Fruit fly (Drosophila melanogaster) whole organism, larva: ENCODE results near the gene twe.

Experiments
- noc ChIP-seq: fragments of 200-800 bp; sonication (Bioruptor generic); optimal IDR thresholded peaks from 3 replicates; lab custom pipeline; 2019; ENCODE audit warnings: missing biosample characterization, mild to moderate bottlenecking, missing genetic modification characterization, moderate library complexity

The twe gene

dm6 chr2L:16216298-16216697 lies 45.4 kb downstream of the twe start:
- no peak for TF ChIP-seq noc (tag; lab: Kevin White, UChicago)

dm6 chr2L:16211159-16211558 lies 50.5 kb downstream of the twe start, which contains the start of gene CG31819:
TSS of gene CG31819 (plus strand) at chr2L:16211459.
- no peak for TF ChIP-seq noc (tag; lab: Kevin White, UChicago)
